Fruit fly (Drosophila melanogaster): ENCODE measurements around the gene CG3792.

CG3792 gene

dm6 chr2L:5009306-5010030, 32.4 kb downstream of the CG3792 start, which contains the start of gene Rtnl1:
TSS of gene Rtnl1 (minus strand) at chr2L:5009720.
- TF ChIP-seq tgo (GFP tag; IDR thresholded peaks at IDR 0.05) (no peak), Spps (tag; optimal IDR thresholded peaks at IDR 0.05) (no peak), Aef1 (GFP tag; IDR thresholded peaks at IDR 0.05) (0 out of 3 replicates have a peak, but pooled peaks have one; percentile 26), CG10565 (GFP tag; optimal IDR thresholded peaks at IDR 0.05) (no peak), Dp (GFP tag; optimal IDR thresholded peaks at IDR 0.05) (peak; percentile 88), CG12155 (GFP tag; optimal IDR thresholded peaks at IDR 0.05) (peak; percentile 52), croc (GFP tag; conservative IDR thresholded peaks at IDR 0.05) (no peak), CG11093 (GFP tag; IDR thresholded peaks at IDR 0.05) (no peak), lilli (GFP tag; optimal IDR thresholded peaks at IDR 0.05) (peak; percentile 32), gro (GFP tag; optimal IDR thresholded peaks at IDR 0.05) (peak; percentile 84), gfzf (GFP tag; optimal IDR thresholded peaks at IDR 0.05) (peak; percentile 99), CG12769 (tag; optimal IDR thresholded peaks at IDR 0.05) (no peak), nerfin-1 (tag; optimal IDR thresholded peaks at IDR 0.05) (peak; percentile 16), da (GFP tag; optimal IDR thresholded peaks at IDR 0.05) (no peak), CG12299 (tag; optimal IDR thresholded peaks at IDR 0.05) (peak; percentile 19), CG10462 (GFP tag; optimal IDR thresholded peaks at IDR 0.05) (no peak), CG2202 (tag; optimal IDR thresholded peaks at IDR 0.05) (no peak), Sry-β (GFP tag; optimal IDR thresholded peaks at IDR 0.05) (peak; percentile 81), CG10267 (tag; optimal IDR thresholded peaks at IDR 0.05) (peak; percentile 65), pros (GFP tag; optimal IDR thresholded peaks at IDR 0.05) (no peak), trem (tag; optimal IDR thresholded peaks at IDR 0.05) (peak; percentile 81), unc-4 (GFP tag; IDR thresholded peaks at IDR 0.05; ENCODE audit: partially characterized antibody) (peak; percentile 94), lov (optimal IDR thresholded peaks at IDR 0.05) (no peak), lov (GFP tag; IDR thresholded peaks at IDR 0.05) (no peak), gce (GFP tag; IDR thresholded peaks at IDR 0.05) (no peak), Abd-B (GFP tag; optimal IDR thresholded peaks at IDR 0.05) (peak; percentile 67), zfh1 (GFP tag; IDR thresholded peaks at IDR 0.05) (no peak), CG11247 (GFP tag; IDR thresholded peaks at IDR 0.05) (no peak), gt (GFP tag; IDR thresholded peaks at IDR 0.05) (no peak), Pdp1 (GFP tag; optimal IDR thresholded peaks at IDR 0.05) (peak in 1 of 2 experiments; percentile 62), Neu2 (GFP tag; optimal IDR thresholded peaks at IDR 0.05; ENCODE audit: borderline replicate concordance) (no peak), CG7745 (tag; optimal IDR thresholded peaks at IDR 0.05) (no peak), CG10147 (GFP tag; optimal IDR thresholded peaks at IDR 0.05) (peak; percentile 27), fru (optimal IDR thresholded peaks at IDR 0.05) (no peak), CG16863 (GFP tag; optimal IDR thresholded peaks at IDR 0.05) (peak; percentile 23), CG12071 (GFP tag; optimal IDR thresholded peaks at IDR 0.05) (no peak), Scr (GFP tag; IDR thresholded peaks at IDR 0.05; ENCODE audit: partially characterized antibody) (peak; percentile 92), CG7357 (GFP tag; IDR thresholded peaks at IDR 0.05) (no peak), zen2 (GFP tag; IDR thresholded peaks at IDR 0.05; ENCODE audit: partially characterized antibody) (peak; percentile 79), maf-S (GFP tag; optimal IDR thresholded peaks at IDR 0.05) (peak; percentile 2), Xbp1 (GFP tag; optimal IDR thresholded peaks at IDR 0.05) (peak; percentile 52), D19A (tag; optimal IDR thresholded peaks at IDR 0.05) (no peak), crol (GFP tag; IDR thresholded peaks at IDR 0.05) (no peak), Poxn (GFP tag; IDR thresholded peaks at IDR 0.05) (no peak), chif (GFP tag; optimal IDR thresholded peaks at IDR 0.05) (peak in 1 of 2 experiments; percentile 35), CG10959 (GFP tag; IDR thresholded peaks at IDR 0.05) (no peak), CG8359 (GFP tag; optimal IDR thresholded peaks at IDR 0.05; ENCODE audit: borderline replicate concordance) (no peak), CG10274 (GFP tag; optimal IDR thresholded peaks at IDR 0.05) (no peak), Trl (optimal IDR thresholded peaks at IDR 0.05) (no peak), Trl (GFP tag; optimal IDR thresholded peaks at IDR 0.05) (peak; percentile 22)
